Fruit fly (Drosophila melanogaster): ENCODE measurements around the gene ome.
A peak's percentile ranks its signal among the peaks of the same experiment; 100 is the strongest.

The ome gene

DNA sequence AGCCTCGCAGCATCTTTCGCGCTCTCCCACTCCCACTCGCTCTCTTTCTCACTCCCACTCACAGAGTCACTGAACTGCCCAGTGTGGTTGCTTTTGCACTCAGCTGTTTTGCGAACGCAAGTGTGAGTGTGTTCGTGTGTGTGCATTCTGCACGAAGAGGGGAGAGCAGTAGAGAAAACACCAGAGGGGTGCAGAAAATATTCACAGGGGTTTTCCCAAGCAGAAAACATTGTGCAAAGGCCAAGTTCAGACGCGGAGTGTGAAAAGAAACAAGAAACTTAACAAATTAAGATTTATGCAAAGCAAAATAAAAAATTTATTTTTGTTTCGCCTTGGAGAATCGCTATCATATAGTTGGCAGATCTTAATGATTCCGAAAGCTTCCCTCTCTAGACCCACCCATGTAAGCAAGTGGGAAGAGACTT is 112.9 kb downstream of the ome start:
- TF ChIP-seq CG17801 (GFP tag; optimal IDR thresholded peaks at IDR 0.05; ENCODE audit: partially characterized antibody), result peak; percentile 87

DNA sequence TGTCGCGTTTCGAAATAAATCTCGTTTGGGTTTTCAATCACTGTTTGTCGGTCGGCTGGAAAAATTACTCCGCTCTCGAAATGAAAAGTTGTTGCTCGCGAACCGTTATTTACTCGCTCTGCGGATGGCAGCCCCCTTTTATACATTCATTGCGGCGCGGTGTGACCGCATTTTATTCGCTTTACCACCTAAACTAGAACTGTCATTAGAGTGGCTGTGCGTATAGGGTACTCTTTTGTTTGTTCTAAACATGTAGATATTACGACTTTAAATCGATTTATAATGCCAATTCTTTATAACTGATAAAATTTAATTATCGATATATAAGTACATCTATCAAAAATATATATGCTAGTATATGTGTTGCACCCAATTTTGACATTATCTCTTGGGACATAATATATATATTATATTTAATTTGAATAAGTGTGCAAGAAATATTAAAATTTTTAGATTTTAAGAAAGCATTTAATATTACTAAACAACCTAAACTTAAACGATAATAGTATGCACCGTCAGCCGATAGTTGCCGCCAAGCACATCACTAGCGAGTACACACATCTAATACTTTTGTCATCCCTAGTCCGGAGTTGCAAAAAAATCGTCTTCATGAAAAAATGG is 113.7 kb downstream of the ome start, which contains the start of the genes bmm and Tdrd3:
Gene bmm (minus strand): TSS at position 183 of the 621 bp plus-strand sequence.
Gene Tdrd3 (plus strand): TSS at position 562 of the 621 bp plus-strand sequence.
- peak; percentile 82 for TF ChIP-seq CG17801 (GFP tag; optimal IDR thresholded peaks at IDR 0.05; ENCODE audit: partially characterized antibody)

DNA sequence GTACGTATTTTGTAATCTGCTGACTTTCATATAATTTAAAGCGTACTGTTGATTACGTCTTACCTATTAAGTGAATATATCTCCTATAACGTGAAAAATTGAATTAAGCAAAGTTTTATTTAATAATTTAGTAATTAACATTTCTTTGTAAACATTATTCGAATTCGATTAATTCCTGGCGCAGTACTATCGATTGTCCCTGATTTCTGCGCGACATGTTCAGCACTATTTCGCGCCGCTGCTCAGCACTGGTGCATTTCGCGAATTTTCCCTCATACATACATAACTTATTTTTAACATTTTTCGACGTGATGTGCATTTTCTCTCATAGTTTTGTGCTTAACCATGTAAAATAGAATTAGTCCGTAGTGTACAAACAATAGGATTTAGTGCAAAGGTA is 117.0 kb downstream of the ome start, which contains the start of gene Helz:
Gene Helz (plus strand): TSS at position 260 of the 400 bp plus-strand sequence.
- TF ChIP-seq CG17801 (GFP tag; optimal IDR thresholded peaks at IDR 0.05; ENCODE audit: partially characterized antibody), result peak; percentile 2

DNA sequence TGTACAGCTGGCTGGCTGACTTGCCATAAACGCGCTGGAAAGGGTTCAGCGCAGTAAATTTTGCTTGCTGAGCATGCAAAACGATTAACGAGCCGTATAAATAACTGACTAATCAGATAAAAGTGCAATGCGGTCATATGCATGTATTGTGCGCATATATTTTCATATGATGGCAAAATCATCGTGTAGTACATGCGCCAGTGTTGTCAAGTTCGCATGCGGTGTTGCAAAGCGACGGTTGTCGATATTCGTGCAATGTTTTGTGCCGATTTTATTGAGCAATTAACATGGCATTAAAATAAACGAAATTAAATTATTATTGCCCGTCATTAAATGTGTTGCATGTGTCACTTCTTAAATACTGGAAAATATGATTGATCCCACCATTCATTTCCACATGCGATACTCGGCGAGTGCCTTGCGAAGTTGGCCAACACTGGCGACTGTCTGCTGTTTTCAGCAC is 117.5 kb downstream of the ome start:
- TF ChIP-seq CG17801 (GFP tag; optimal IDR thresholded peaks at IDR 0.05; ENCODE audit: partially characterized antibody), result peak; percentile 73

- no peak for TF ChIP-seq CG17801 (GFP tag; optimal IDR thresholded peaks at IDR 0.05; ENCODE audit: partially characterized antibody)
Measured at dm6 chr3L:14790849-14791646, 118.4 kb downstream of the ome start.

Data from ovary, adult (tissue).